Worm (Caenorhabditis elegans): Measurements from ENCODE around the gene Y41C4A.8.

ce11 chrIII:11727010-11727409 lies 18.4 kb upstream of the Y41C4A.8 start:
- TF ChIP-seq ceh-82 (tag; optimal IDR thresholded peaks at IDR 0.05), result no peak
- no peak for TF ChIP-seq ceh-16 (tag; optimal IDR thresholded peaks at IDR 0.05)
- no peak for TF ChIP-seq dmd-4 (tag; optimal IDR thresholded peaks at IDR 0.05)
- TF ChIP-seq ztf-11 (tag; optimal IDR thresholded peaks at IDR 0.05), result no peak
- no peak for TF ChIP-seq nhr-23 (tag; optimal IDR thresholded peaks at IDR 0.05)
- TF ChIP-seq zag-1 (tag; optimal IDR thresholded peaks at IDR 0.05), result no peak

All from whole organism, L2 larva.